Fruit fly (Drosophila melanogaster) whole organism, embryonic: ENCODE measurements around the gene CG12507.
A peak's percentile ranks its signal among the peaks of the same experiment; 100 is the strongest.

Experiments used
- Abd-B ChIP-seq: fragments of 200-800 bp; sonication (Bioruptor generic); optimal IDR thresholded peaks from 2 replicates; lab custom pipeline; 2018; ENCODE audit warnings: missing biosample characterization, mild to moderate bottlenecking, missing genetic modification characterization, moderate library complexity
- Ada2b ChIP-seq: fragments of 200-800 bp; sonication (Bioruptor generic); IDR thresholded peaks from 2 replicates; pipeline ENCODE4 v1.3.6; 2022; ENCODE audit warnings: missing biosample characterization, missing genetic modification characterization
- CG10321 ChIP-seq: fragments of 200-800 bp; sonication (Bioruptor generic); IDR thresholded peaks from 2 replicates; pipeline ENCODE4 v1.3.6; 2022; ENCODE audit warnings: missing biosample characterization, missing genetic modification characterization
- CG10366 ChIP-seq: fragments of 200-800 bp; sonication (Bioruptor generic); IDR thresholded peaks from 2 replicates; pipeline ENCODE4 v1.3.6; 2022; ENCODE audit warnings: missing biosample characterization, missing genetic modification characterization
- CG11723 ChIP-seq: fragments of 200-800 bp; sonication (Bioruptor generic); optimal IDR thresholded peaks from 2 replicates; lab custom pipeline; 2017; ENCODE audit warnings: missing biosample characterization, mild to moderate bottlenecking, missing genetic modification characterization
- CG1233 ChIP-seq: fragments of 200-800 bp; sonication (Bioruptor generic); optimal IDR thresholded peaks from 4 replicates; lab custom pipeline; 2018; ENCODE audit warnings: missing biosample characterization, mild to moderate bottlenecking, missing genetic modification characterization
- CG13296 ChIP-seq: fragments of 200-800 bp; sonication (Bioruptor generic); optimal IDR thresholded peaks from 3 replicates; lab custom pipeline; 2018; ENCODE audit warnings: missing biosample characterization, mild to moderate bottlenecking, missing genetic modification characterization
- CG15011 ChIP-seq: fragments of 200-800 bp; sonication (Bioruptor generic); optimal IDR thresholded peaks from 3 replicates; lab custom pipeline; 2018; ENCODE audit warnings: missing biosample characterization, mild to moderate bottlenecking, missing genetic modification characterization
- CG15269 ChIP-seq: fragments of 200-800 bp; sonication (Bioruptor generic); optimal IDR thresholded peaks from 2 replicates; lab custom pipeline; 2018; ENCODE audit warnings: missing biosample characterization, mild to moderate bottlenecking, missing genetic modification characterization, moderate library complexity
- CG1529 ChIP-seq: fragments of 200-800 bp; sonication (Bioruptor generic); optimal IDR thresholded peaks from 3 replicates; lab custom pipeline; 2018; ENCODE audit warnings: missing biosample characterization, missing genetic modification characterization
- CG1602 ChIP-seq: fragments of 200-800 bp; sonication (Bioruptor generic); optimal IDR thresholded peaks from 3 replicates; lab custom pipeline; 2016; ENCODE audit warnings: missing biosample characterization, missing genetic modification characterization
- CG2199 ChIP-seq: fragments of 200-800 bp; sonication (Bioruptor generic); IDR thresholded peaks from 3 replicates; pipeline ENCODE4 v1.3.6; 2022; ENCODE audit warnings: missing biosample characterization, missing genetic modification characterization
- CG33213 ChIP-seq: fragments of 200-800 bp; sonication (Bioruptor generic); optimal IDR thresholded peaks from 3 replicates; lab custom pipeline; 2016; ENCODE audit warnings: missing biosample characterization, missing genetic modification characterization
- CG5180 ChIP-seq: fragments of 200-800 bp; sonication (Bioruptor generic); optimal IDR thresholded peaks from 3 replicates; lab custom pipeline; 2017; ENCODE audit warnings: missing biosample characterization, missing genetic modification characterization, mild to moderate bottlenecking, moderate library complexity, missing genetic modification reagents
- CG6175 ChIP-seq: fragments of 200-800 bp; sonication (Bioruptor generic); IDR thresholded peaks from 3 replicates; pipeline ENCODE4 v1.3.6; 2022; ENCODE audit warnings: missing biosample characterization, missing genetic modification characterization
- CG7271 ChIP-seq: fragments of 200-800 bp; sonication (Bioruptor generic); optimal IDR thresholded peaks from 2 replicates; lab custom pipeline; 2018; ENCODE audit warnings: missing biosample characterization, mild to moderate bottlenecking, missing genetic modification characterization, moderate library complexity
- CG9797 ChIP-seq: fragments of 200-800 bp; sonication (Bioruptor generic); optimal IDR thresholded peaks from 3 replicates; lab custom pipeline; 2018; ENCODE audit warnings: missing biosample characterization, mild to moderate bottlenecking, missing genetic modification characterization
- Camta ChIP-seq: fragments of 200-800 bp; sonication (Bioruptor generic); optimal IDR thresholded peaks from 2 replicates; lab custom pipeline; 2016; ENCODE audit warnings: missing biosample characterization, missing genetic modification characterization
- Chrac-16 ChIP-seq: fragments of 200-800 bp; sonication (Bioruptor generic); optimal IDR thresholded peaks from 3 replicates; lab custom pipeline; 2016; ENCODE audit warnings: missing biosample characterization, missing genetic modification characterization
- Dbx ChIP-seq: fragments of 200-800 bp; sonication (Bioruptor generic); IDR thresholded peaks from 3 replicates; pipeline ENCODE4 v1.3.6; 2022; ENCODE audit warnings: missing biosample characterization, missing genetic modification characterization
- Elba2 ChIP-seq: fragments of 200-800 bp; sonication (Bioruptor generic); optimal IDR thresholded peaks from 3 replicates; lab custom pipeline; 2016; ENCODE audit warnings: missing biosample characterization, missing genetic modification characterization
- HHEX ChIP-seq: fragments of 200-800 bp; sonication (Bioruptor generic); optimal IDR thresholded peaks from 3 replicates; lab custom pipeline; 2017; ENCODE audit warnings: missing biosample characterization, mild to moderate bottlenecking, missing genetic modification characterization, missing genetic modification reagents
- HLH3B ChIP-seq: fragments of 200-800 bp; sonication (Bioruptor generic); IDR thresholded peaks from 2 replicates; pipeline ENCODE4 v1.3.6; 2022; ENCODE audit warnings: missing biosample characterization, missing genetic modification characterization
- Hr3 ChIP-seq: fragments of 200-800 bp; sonication (Bioruptor generic); optimal IDR thresholded peaks from 3 replicates; lab custom pipeline; 2016; ENCODE audit warnings: missing biosample characterization, missing genetic modification characterization
- MESR4 ChIP-seq: fragments of 200-800 bp; sonication (Bioruptor generic); optimal IDR thresholded peaks from 2 replicates; lab custom pipeline; 2018; ENCODE audit warnings: missing biosample characterization, mild to moderate bottlenecking, missing genetic modification characterization, moderate library complexity
- Mes4 ChIP-seq: fragments of 200-800 bp; sonication (Bioruptor generic); optimal IDR thresholded peaks from 2 replicates; lab custom pipeline; 2016; ENCODE audit warnings: missing biosample characterization, missing genetic modification characterization
- Ravus ChIP-seq: fragments of 200-800 bp; sonication (Bioruptor generic); IDR thresholded peaks from 2 replicates; pipeline ENCODE4 v1.3.6; 2022; ENCODE audit warnings: missing biosample characterization, missing genetic modification characterization
- Rx ChIP-seq: fragments of 200-800 bp; sonication (Bioruptor generic); IDR thresholded peaks from 2 replicates; pipeline ENCODE4 v1.3.6; 2022; ENCODE audit warnings: missing biosample characterization, missing genetic modification characterization
- Sox102F ChIP-seq: fragments of 200-800 bp; sonication (Bioruptor generic); optimal IDR thresholded peaks from 2 replicates; lab custom pipeline; 2018; ENCODE audit warnings: missing biosample characterization, mild to moderate bottlenecking, missing genetic modification characterization, moderate library complexity
- Stat92E ChIP-seq, 3 experiments: fragments of >200 bp in 2 of 3; fragments of 200-800 bp in 1 of 3; sonication (Bioruptor generic) in 1 of 3; optimal IDR thresholded peaks; 2 replicates each; lab custom pipeline; 2017 to 2019; ENCODE audit warnings: missing biosample characterization in 3 of 3, missing genetic modification characterization in 3 of 3, mild to moderate bottlenecking in 1 of 3, moderate library complexity in 1 of 3
- YL-1 ChIP-seq: fragments of 200-800 bp; sonication (Bioruptor generic); optimal IDR thresholded peaks from 3 replicates; lab custom pipeline; 2017; ENCODE audit warnings: missing biosample characterization, mild to moderate bottlenecking, missing genetic modification characterization
- abd-A ChIP-seq: fragments of 200-800 bp; sonication (Bioruptor generic); optimal IDR thresholded peaks from 3 replicates; lab custom pipeline; 2019; ENCODE audit warnings: missing biosample characterization, mild to moderate bottlenecking, missing genetic modification characterization, moderate library complexity
- ap ChIP-seq: fragments of 200-800 bp; sonication (Bioruptor generic); IDR thresholded peaks from 2 replicates; pipeline ENCODE4 v1.3.6; 2022; ENCODE audit warnings: missing biosample characterization, missing genetic modification characterization
- bab2 ChIP-seq: fragments of 200-800 bp; sonication (Bioruptor generic); optimal IDR thresholded peaks from 2 replicates; lab custom pipeline; 2016; ENCODE audit warnings: missing biosample characterization, missing genetic modification characterization
- bowl ChIP-seq: fragments of 200-800 bp; sonication (Bioruptor generic); IDR thresholded peaks from 2 replicates; pipeline ENCODE4 v1.3.6; 2022; ENCODE audit warnings: missing biosample characterization, missing genetic modification characterization
- chif ChIP-seq, 2 experiments: fragments of 200-800 bp; sonication (Bioruptor generic); optimal IDR thresholded peaks; 3 replicates each; lab custom pipeline; 2016; ENCODE audit warnings: missing biosample characterization in 2 of 2, missing genetic modification characterization in 2 of 2
- ci ChIP-seq: fragments of 200-800 bp; sonication (Bioruptor generic); IDR thresholded peaks from 3 replicates; pipeline ENCODE4 v1.3.6; 2022; ENCODE audit warnings: missing biosample characterization, missing genetic modification characterization
- crc ChIP-seq: fragments of 200-800 bp; sonication (Bioruptor generic); optimal IDR thresholded peaks from 2 replicates; lab custom pipeline; 2016; ENCODE audit warnings: missing biosample characterization, missing genetic modification characterization
- danr ChIP-seq: fragments of 200-800 bp; sonication (Bioruptor generic); IDR thresholded peaks from 2 replicates; pipeline ENCODE4 v1.3.6; 2022; ENCODE audit warnings: missing biosample characterization, missing genetic modification characterization
- dati ChIP-seq: fragments of 200-800 bp; sonication (Bioruptor generic); IDR thresholded peaks from 2 replicates; pipeline ENCODE4 v1.3.6; 2022; ENCODE audit warnings: missing biosample characterization, missing genetic modification characterization
- ftz-f1 ChIP-seq: fragments of 200-800 bp; sonication (Bioruptor generic); optimal IDR thresholded peaks from 2 replicates; lab custom pipeline; 2016; ENCODE audit warnings: missing biosample characterization, missing genetic modification characterization
- grn ChIP-seq: fragments of 200-800 bp; sonication (Bioruptor generic); optimal IDR thresholded peaks from 3 replicates; lab custom pipeline; 2017; ENCODE audit warnings: missing biosample characterization, missing genetic modification characterization
- maf-S ChIP-seq: fragments of 200-800 bp; sonication (Bioruptor generic); optimal IDR thresholded peaks from 2 replicates; lab custom pipeline; 2016; ENCODE audit warnings: missing biosample characterization, missing genetic modification characterization
- nerfin-1 ChIP-seq: fragments of 200-800 bp; sonication (Bioruptor generic); optimal IDR thresholded peaks from 3 replicates; lab custom pipeline; 2019; ENCODE audit warnings: missing biosample characterization, mild to moderate bottlenecking, missing genetic modification characterization, moderate library complexity
- pum ChIP-seq: fragments of 200-800 bp; sonication (Bioruptor generic); optimal IDR thresholded peaks from 2 replicates; lab custom pipeline; 2016; ENCODE audit warnings: missing biosample characterization, missing genetic modification characterization
- sim ChIP-seq: fragments of 200-800 bp; sonication (Bioruptor generic); IDR thresholded peaks from 2 replicates; pipeline ENCODE4 v1.3.6; 2022; ENCODE audit warnings: missing biosample characterization, missing genetic modification characterization
- sob ChIP-seq: fragments of 200-800 bp; sonication (Bioruptor generic); IDR thresholded peaks from 2 replicates; pipeline ENCODE4 v1.3.6; 2022; ENCODE audit warnings: missing biosample characterization, missing genetic modification characterization
- sqz ChIP-seq: fragments of 200-800 bp; sonication (Bioruptor generic); optimal IDR thresholded peaks from 3 replicates; lab custom pipeline; 2018; ENCODE audit warnings: missing biosample characterization, mild to moderate bottlenecking, missing genetic modification characterization
- sug ChIP-seq: fragments of 200-800 bp; optimal IDR thresholded peaks from 2 replicates; lab custom pipeline; 2019; ENCODE audit warnings: missing biosample characterization, mild to moderate bottlenecking, missing genetic modification characterization, moderate library complexity
- z ChIP-seq: fragments of 200-800 bp; sonication (Bioruptor generic); IDR thresholded peaks from 3 replicates; pipeline ENCODE4 v1.3.6; 2022; ENCODE audit warnings: missing biosample characterization, missing genetic modification characterization
- zfh1 ChIP-seq: fragments of 200-800 bp; sonication (Bioruptor generic); IDR thresholded peaks from 3 replicates; pipeline ENCODE4 v1.3.6; 2022; ENCODE audit warnings: missing biosample characterization, missing genetic modification characterization

The CG12507 gene

DNA sequence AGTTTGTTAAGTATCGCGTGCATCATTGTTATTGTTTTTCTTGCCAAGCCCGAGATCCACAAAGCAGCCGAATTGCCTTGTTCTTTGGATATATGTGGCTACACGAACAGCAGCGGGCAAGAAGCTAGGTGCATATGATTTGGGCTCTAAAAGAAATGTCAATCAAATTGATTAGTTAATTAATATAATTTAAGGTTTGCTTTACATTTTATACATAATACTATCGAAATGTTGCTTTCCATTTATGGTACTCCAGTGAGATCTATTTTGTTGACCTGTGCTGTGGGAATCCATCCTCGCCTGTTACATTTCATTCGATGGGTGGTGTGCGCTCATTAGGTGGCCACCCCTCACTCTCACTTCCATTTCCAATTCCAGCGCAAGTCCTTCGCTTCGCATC is 2.9 kb downstream of the CG12507 start (continued):
- TF ChIP-seq CG2199 (GFP tag; lab: Robert Waterston, UW): 0 out of 3 replicates have a peak, but pooled peaks have one; percentile 56
- peak; percentile 73 for TF ChIP-seq CG1602 (GFP tag; lab: Kevin White, UChicago)
- TF ChIP-seq CG10321 (GFP tag; lab: Robert Waterston, UW): peak; percentile 29; the same call in 1 of the 2 replicates
- peak; percentile 48 for TF ChIP-seq sqz
- peak; percentile 70 for TF ChIP-seq Chrac-16 (GFP tag; lab: Kevin White, UChicago)
- peak; percentile 75 for TF ChIP-seq nerfin-1 (tag; lab: Kevin White, UChicago)
- TF ChIP-seq CG33213 (GFP tag; lab: Kevin White, UChicago): peak; percentile 22
- peak; percentile 40 for TF ChIP-seq CG15011 (GFP tag; lab: Kevin White, UChicago)
- TF ChIP-seq zfh1 (GFP tag; lab: Robert Waterston, UW): peak; percentile 85
- no peak for TF ChIP-seq ftz-f1 (GFP tag; lab: Kevin White, UChicago)
- peak; percentile 42 for TF ChIP-seq Ravus (GFP tag; lab: Robert Waterston, UW)
- peak; percentile 39; the same call in 1 of the 2 replicates for TF ChIP-seq danr (GFP tag; lab: Robert Waterston, UW)
- TF ChIP-seq Ada2b: peak; percentile 85
- TF ChIP-seq MESR4 (GFP tag; lab: Kevin White, UChicago): no peak
- TF ChIP-seq ci (GFP tag; lab: Robert Waterston, UW): peak; percentile 93
- TF ChIP-seq crc: no peak
- TF ChIP-seq CG1233 (GFP tag; lab: Kevin White, UChicago): peak; percentile 72
- peak; percentile 40 to 69 for TF ChIP-seq chif (GFP tag; optimal IDR thresholded peaks at IDR 0.05; lab: Kevin White, UChicago)
- peak; percentile 46 for TF ChIP-seq bab2 (GFP tag; lab: Kevin White, UChicago)
- TF ChIP-seq Abd-B: peak; percentile 64
- TF ChIP-seq sug: peak; percentile 51
- no peak for TF ChIP-seq grn
- no peak for TF ChIP-seq Stat92E (GFP tag; optimal IDR thresholded peaks at IDR 0.05; lab: Kevin White, UChicago)
- TF ChIP-seq Sox102F (GFP tag; lab: Kevin White, UChicago): peak; percentile 78
- no peak for TF ChIP-seq CG9797
- TF ChIP-seq Rx: peak; percentile 60
- TF ChIP-seq CG15269 (tag; lab: Kevin White, UChicago): peak; percentile 80
- TF ChIP-seq pum (GFP tag; lab: Kevin White, UChicago): peak; percentile 59
- TF ChIP-seq abd-A (tag; lab: Kevin White, UChicago): peak; percentile 50
- TF ChIP-seq bowl (GFP tag; lab: Robert Waterston, UW): peak; percentile 74; the same call in 1 of the 2 replicates
- TF ChIP-seq sim: 0 out of 2 replicates have a peak, but pooled peaks have one; percentile 62
- TF ChIP-seq Dbx (GFP tag; lab: Robert Waterston, UW): peak; percentile 77
- peak; percentile 18 for TF ChIP-seq Mes4 (GFP tag; lab: Kevin White, UChicago)
- no peak for TF ChIP-seq YL-1
- TF ChIP-seq sob (GFP tag; lab: Robert Waterston, UW): peak; percentile 73
- TF ChIP-seq ap (GFP tag; lab: Robert Waterston, UW): peak; percentile 66; the same call in 1 of the 2 replicates
- TF ChIP-seq maf-S: peak; percentile 15
- peak; percentile 75 for TF ChIP-seq CG13296 (GFP tag; lab: Kevin White, UChicago)
- peak; percentile 52 for TF ChIP-seq Camta
- peak; percentile 41 for TF ChIP-seq CG11723 (GFP tag; lab: Kevin White, UChicago)
- TF ChIP-seq Hr3 (GFP tag; lab: Kevin White, UChicago): peak; percentile 66
- no peak for TF ChIP-seq CG6175
- TF ChIP-seq HLH3B (GFP tag; lab: Robert Waterston, UW): peak; percentile 79
- peak; percentile 28; the same call in 1 of the 2 replicates for TF ChIP-seq dati (GFP tag; lab: Robert Waterston, UW)
- peak; percentile 75 for TF ChIP-seq HHEX (GFP tag; lab: Kevin White, UChicago)
- peak; percentile 29 for TF ChIP-seq CG7271
- 0 out of 3 replicates have a peak, but pooled peaks have one; percentile 32 for TF ChIP-seq z
- TF ChIP-seq CG1529 (GFP tag; lab: Kevin White, UChicago): peak; percentile 52
- TF ChIP-seq CG5180: peak; percentile 52
- TF ChIP-seq Elba2: no peak
- TF ChIP-seq CG10366 (GFP tag; lab: Robert Waterston, UW): peak; percentile 76
